Worm (Caenorhabditis elegans) whole organism, young adult: Measurements from ENCODE around the gene K09H11.15.

Experiments used
- B0019.2 ChIP-seq: fragments of 200-800 bp; sonication (Bioruptor generic); conservative IDR thresholded peaks from 2 replicates; pipeline ENCODE4 v1.3.6; 2022; ENCODE audit warnings: missing genetic modification reagents, missing genetic modification characterization, missing compliant biosample characterization
- C06A6.2 ChIP-seq: fragments of 200-800 bp; sonication (Bioruptor generic); conservative IDR thresholded peaks from 2 replicates; pipeline ENCODE4 v1.3.6; 2022; ENCODE audit warnings: missing genetic modification characterization, missing compliant biosample characterization
- C17E4.6 ChIP-seq: fragments of 200-800 bp; sonication (Bioruptor generic); IDR thresholded peaks from 2 replicates; pipeline ENCODE4 v1.3.6; 2022; ENCODE audit warnings: missing genetic modification reagents, missing genetic modification characterization, missing compliant biosample characterization
- D2030.7 ChIP-seq: fragments of 200-800 bp; sonication (Bioruptor generic); IDR thresholded peaks from 2 replicates; pipeline ENCODE4 v1.3.6; 2022; ENCODE audit warnings: missing genetic modification reagents, missing genetic modification characterization, missing compliant biosample characterization
- F23B12.7 ChIP-seq: sonication (generic microtip); optimal IDR thresholded peaks from 2 replicates; lab custom pipeline; 2017; ENCODE audit warnings: missing genetic modification characterization, mild to moderate bottlenecking, missing compliant biosample characterization, antibody characterized with exemption, moderate library complexity; ENCODE audit not compliant: insufficient read depth
- F33H1.4 ChIP-seq: fragments of 200-800 bp; sonication (Bioruptor generic); IDR thresholded peaks from 2 replicates; pipeline ENCODE4 v1.3.6; 2022; ENCODE audit warnings: missing genetic modification reagents, missing genetic modification characterization, missing compliant biosample characterization
- K11D2.4 ChIP-seq: fragments of 200-800 bp; sonication (Bioruptor generic); IDR thresholded peaks from 2 replicates; pipeline ENCODE4 v1.3.6; 2022; ENCODE audit warnings: missing genetic modification reagents, missing genetic modification characterization, missing compliant biosample characterization
- T07F8.4 ChIP-seq: sonication (generic microtip); optimal IDR thresholded peaks from 2 replicates; lab custom pipeline; 2016; ENCODE audit warnings: mild to moderate bottlenecking, missing genetic modification characterization, moderate library complexity, missing compliant biosample characterization
- Y53G8AR.9 ChIP-seq: fragments of 200-800 bp; sonication (Bioruptor generic); conservative IDR thresholded peaks from 2 replicates; pipeline ENCODE4 v1.3.6; 2022; ENCODE audit warnings: missing genetic modification reagents, missing genetic modification characterization, missing compliant biosample characterization
- Y67H2A.10 ChIP-seq: fragments of 200-800 bp; sonication (Bioruptor generic); conservative IDR thresholded peaks from 2 replicates; pipeline ENCODE4 v1.3.6; 2022; ENCODE audit warnings: missing genetic modification reagents, missing genetic modification characterization, missing compliant biosample characterization
- ZK185.1 ChIP-seq: sonication (generic microtip); optimal IDR thresholded peaks from 2 replicates; lab custom pipeline; 2016; ENCODE audit warnings: mild to moderate bottlenecking, missing genetic modification characterization, missing compliant biosample characterization; ENCODE audit not compliant: poor library complexity, severe bottlenecking
- aptf-2 ChIP-seq: fragments of 200-800 bp; sonication (Bioruptor generic); conservative IDR thresholded peaks from 2 replicates; pipeline ENCODE4 v1.3.6; 2022; ENCODE audit warnings: missing genetic modification reagents, missing genetic modification characterization, missing compliant biosample characterization
- athp-1 ChIP-seq: sonication (generic microtip); optimal IDR thresholded peaks from 2 replicates; lab custom pipeline; 2017; ENCODE audit warnings: mild to moderate bottlenecking, missing genetic modification characterization, missing compliant biosample characterization
- attf-6 ChIP-seq: fragments of 200-800 bp; sonication (Bioruptor generic); IDR thresholded peaks from 2 replicates; pipeline ENCODE4 v1.3.6; 2022; ENCODE audit warnings: missing genetic modification reagents, missing genetic modification characterization, missing compliant biosample characterization
- cebp-1 ChIP-seq, 2 experiments: fragments of 200-800 bp in 1 of 2; sonication (Bioruptor generic) in 1 of 2; sonication (generic microtip) in 1 of 2; IDR thresholded peaks in 1 of 2; optimal IDR thresholded peaks in 1 of 2; 2 replicates each; pipeline versions ENCODE4 v1.3.6 to Lab custom; 2017 to 2022; ENCODE audit warnings: missing compliant biosample characterization in 2 of 2, missing genetic modification characterization in 2 of 2, mild to moderate bottlenecking in 1 of 2, missing genetic modification reagents in 1 of 2, moderate library complexity in 1 of 2
- cebp-2 ChIP-seq: fragments of 200-800 bp; sonication (Bioruptor generic); IDR thresholded peaks from 2 replicates; pipeline ENCODE4 v1.3.6; 2022; ENCODE audit warnings: missing genetic modification characterization, missing compliant biosample characterization
- ceh-100 ChIP-seq: fragments of 200-800 bp; sonication (Bioruptor generic); IDR thresholded peaks from 2 replicates; pipeline ENCODE4 v1.3.6; 2022; ENCODE audit warnings: missing genetic modification reagents, missing genetic modification characterization, missing compliant biosample characterization
- ceh-79 ChIP-seq: sonication (generic microtip); optimal IDR thresholded peaks from 2 replicates; lab custom pipeline; 2017; ENCODE audit warnings: mild to moderate bottlenecking, missing genetic modification characterization, missing compliant biosample characterization
- ceh-91 ChIP-seq: fragments of 200-800 bp; sonication (Bioruptor generic); IDR thresholded peaks from 2 replicates; pipeline ENCODE4 v1.3.6; 2022; ENCODE audit warnings: missing genetic modification reagents, missing genetic modification characterization, missing compliant biosample characterization
- dox-1 ChIP-seq: fragments of 200-800 bp; sonication (Bioruptor generic); IDR thresholded peaks from 2 replicates; pipeline ENCODE4 v1.3.6; 2022; ENCODE audit warnings: missing genetic modification reagents, missing genetic modification characterization, missing compliant biosample characterization
- dpl-1 ChIP-seq: fragments of 150-350 bp; optimal IDR thresholded peaks from 2 replicates; lab custom pipeline; 2014; ENCODE audit warnings: missing biosample characterization, missing genetic modification reagents, missing genetic modification characterization
- egrh-3 ChIP-seq: fragments of 200-800 bp; sonication (Bioruptor generic); IDR thresholded peaks from 2 replicates; pipeline ENCODE4 v1.3.6; 2022; ENCODE audit warnings: missing genetic modification reagents, missing genetic modification characterization, missing compliant biosample characterization
- him-1 ChIP-seq: sonication (generic microtip); optimal IDR thresholded peaks from 2 replicates; lab custom pipeline; 2016; ENCODE audit warnings: missing genotype, missing genetic modification reagents, missing genetic modification characterization, missing compliant biosample characterization
- hmg-1.2 ChIP-seq: fragments of 200-800 bp; sonication (Bioruptor generic); IDR thresholded peaks from 2 replicates; pipeline ENCODE4 v1.3.6; 2022; ENCODE audit warnings: missing genetic modification reagents, missing genetic modification characterization, missing compliant biosample characterization
- hmg-20 ChIP-seq: fragments of 200-800 bp; sonication (Bioruptor generic); IDR thresholded peaks from 2 replicates; pipeline ENCODE4 v1.3.6; 2022; ENCODE audit warnings: missing genetic modification reagents, missing genetic modification characterization, missing compliant biosample characterization
- lin-35 ChIP-seq, 3 experiments: fragments of 150-350 bp in 2 of 3; sonication (generic microtip) in 1 of 3; optimal IDR thresholded peaks; 2 replicates each; lab custom pipeline; 2014 to 2018; ENCODE audit warnings: missing biosample characterization in 3 of 3, missing genetic modification characterization in 3 of 3, missing genetic modification reagents in 3 of 3
- lir-1 ChIP-seq: fragments of 200-800 bp; sonication (Bioruptor generic); conservative IDR thresholded peaks from 2 replicates; pipeline ENCODE4 v1.3.6; 2022; ENCODE audit warnings: missing genetic modification reagents, missing genetic modification characterization, missing compliant biosample characterization
- lsl-1 ChIP-seq: fragments of 200-800 bp; sonication (Bioruptor generic); optimal IDR thresholded peaks from 2 replicates; lab custom pipeline; 2018; ENCODE audit warnings: mild to moderate bottlenecking, missing genetic modification characterization, moderate library complexity, missing compliant biosample characterization
- lsy-27 ChIP-seq: sonication (generic microtip); optimal IDR thresholded peaks from 2 replicates; lab custom pipeline; 2017; ENCODE audit warnings: missing genetic modification characterization, mild to moderate bottlenecking, missing compliant biosample characterization, antibody characterized with exemption, missing genotype, borderline replicate concordance; ENCODE audit not compliant: insufficient read depth
- madf-10 ChIP-seq: sonication (generic microtip); optimal IDR thresholded peaks from 2 replicates; lab custom pipeline; 2016; ENCODE audit warnings: mild to moderate bottlenecking, missing genetic modification characterization, missing compliant biosample characterization
- mcd-1 ChIP-seq: fragments of 200-800 bp; sonication (Bioruptor generic); IDR thresholded peaks from 2 replicates; pipeline ENCODE4 v1.3.6; 2022; ENCODE audit warnings: missing genetic modification reagents, missing genetic modification characterization, missing compliant biosample characterization
- nfya-2 ChIP-seq: fragments of 200-800 bp; sonication (Bioruptor generic); IDR thresholded peaks from 2 replicates; pipeline ENCODE4 v1.3.6; 2022; ENCODE audit warnings: missing genetic modification reagents, missing genetic modification characterization, missing compliant biosample characterization
- rcor-1 ChIP-seq: fragments of 200-800 bp; sonication (Bioruptor generic); IDR thresholded peaks from 2 replicates; pipeline ENCODE4 v1.3.6; 2022; ENCODE audit warnings: missing genetic modification reagents, missing genetic modification characterization, missing compliant biosample characterization
- rec-8 ChIP-seq, 2 experiments: sonication (generic microtip); optimal IDR thresholded peaks; 2 replicates each; lab custom pipeline; 2016; ENCODE audit warnings: mild to moderate bottlenecking in 2 of 2, missing genetic modification characterization in 2 of 2, missing genetic modification reagents in 2 of 2, missing genotype in 2 of 2, missing biosample characterization in 1 of 2, missing compliant biosample characterization in 1 of 2, moderate library complexity in 1 of 2
- sdz-38 ChIP-seq: sonication (generic microtip); optimal IDR thresholded peaks from 2 replicates; lab custom pipeline; 2016; ENCODE audit warnings: missing genotype, missing genetic modification characterization, missing compliant biosample characterization
- snpc-1.1 ChIP-seq: sonication (generic microtip); optimal IDR thresholded peaks from 2 replicates; lab custom pipeline; 2017; ENCODE audit warnings: missing genetic modification characterization, mild to moderate bottlenecking, missing compliant biosample characterization, antibody characterized with exemption, moderate library complexity, missing genotype, missing genetic modification reagents; ENCODE audit not compliant: insufficient read depth
- snpc-1.3 ChIP-seq: sonication (generic microtip); optimal IDR thresholded peaks from 2 replicates; lab custom pipeline; 2017; ENCODE audit warnings: missing genetic modification characterization, mild to moderate bottlenecking, missing compliant biosample characterization, antibody characterized with exemption, moderate library complexity, missing genotype, missing genetic modification reagents; ENCODE audit not compliant: insufficient read depth
- snpc-3.4 ChIP-seq: sonication (generic microtip); optimal IDR thresholded peaks from 2 replicates; lab custom pipeline; 2017; ENCODE audit warnings: missing genetic modification characterization, mild to moderate bottlenecking, missing compliant biosample characterization, antibody characterized with exemption, moderate library complexity, missing genotype, missing genetic modification reagents
- snpc-4 ChIP-seq, 5 experiments: fragments of 150-350 bp in 1 of 5; sonication (generic microtip) in 4 of 5; optimal IDR thresholded peaks; 2 replicates each; lab custom pipeline; 2014 to 2018; ENCODE audit warnings: missing genetic modification characterization in 5 of 5, missing biosample characterization in 3 of 5, antibody characterized with exemption in 2 of 5, mild to moderate bottlenecking in 2 of 5, missing compliant biosample characterization in 2 of 5, missing genotype in 2 of 5, moderate library complexity in 2 of 5, missing genetic modification reagents in 1 of 5
- tbp1 ChIP-seq: fragments of 200-800 bp; sonication (Bioruptor generic); optimal IDR thresholded peaks from 2 replicates; lab custom pipeline; 2018; ENCODE audit warnings: mild to moderate bottlenecking, missing genetic modification characterization, missing compliant biosample characterization
- unc-130 ChIP-seq: sonication (generic microtip); optimal IDR thresholded peaks from 2 replicates; lab custom pipeline; 2016; ENCODE audit warnings: missing genetic modification reagents, missing genetic modification characterization, missing compliant biosample characterization
- xnd-1 ChIP-seq: sonication (generic microtip); optimal IDR thresholded peaks from 2 replicates; lab custom pipeline; 2016; ENCODE audit warnings: missing genotype, missing genetic modification reagents, missing genetic modification characterization, missing compliant biosample characterization
- ztf-28 ChIP-seq: fragments of 200-800 bp; sonication (Bioruptor generic); IDR thresholded peaks from 2 replicates; pipeline ENCODE4 v1.3.6; 2022; ENCODE audit warnings: missing genetic modification reagents, missing genetic modification characterization, missing compliant biosample characterization
- ztf-3 ChIP-seq: fragments of 200-800 bp; sonication (Bioruptor generic); optimal IDR thresholded peaks from 2 replicates; lab custom pipeline; 2018; ENCODE audit warnings: mild to moderate bottlenecking, missing genetic modification characterization, missing compliant biosample characterization

The K09H11.15 gene

ce11 chrV:5717237-5717935 lies 13.3 kb downstream of the K09H11.15 start, which contains the start of gene rga-3:
Gene rga-3, plus strand, starts transcription at chrV:5717885.
- TF ChIP-seq B0019.2 (peak; percentile 92), ceh-100 (GFP tag; lab: Robert Waterston, UW) (peak; percentile 55; the same call in 1 of the 2 replicates), egrh-3 (GFP tag; lab: Robert Waterston, UW) (0 out of 2 replicates have a peak, but pooled peaks have one; percentile 7), ztf-3 (GFP tag; lab: Kevin White, UChicago) (no peak), cebp-1 (GFP tag; IDR thresholded peaks at IDR 0.05; lab: Robert Waterston, UW) (no peak), cebp-1 (tag; optimal IDR thresholded peaks at IDR 0.05; lab: Kevin White, UChicago) (peak; percentile 8), C06A6.2 (GFP tag; lab: Robert Waterston, UW) (no peak), unc-130 (GFP tag; lab: Kevin White, UChicago) (peak; percentile 95), Y53G8AR.9 (GFP tag; lab: Robert Waterston, UW) (peak; percentile 66; the same call in 1 of the 2 replicates), C17E4.6 (GFP tag; lab: Robert Waterston, UW) (peak; percentile 79), aptf-2 (GFP tag; lab: Robert Waterston, UW) (no peak), dpl-1 (GFP tag; lab: Kevin White, UChicago) (peak; percentile 95), ZK185.1 (tag; lab: Kevin White, UChicago) (peak; percentile 27), lin-35 (GFP tag; optimal IDR thresholded peaks at IDR 0.05; lab: Kevin White, UChicago) (peak in 2 of 3 experiments; percentile 41 to 78), F23B12.7 (tag; lab: Kevin White, UChicago) (peak; percentile 49), Y67H2A.10 (GFP tag; lab: Robert Waterston, UW) (0 out of 2 replicates have a peak, but pooled peaks have one; percentile 23), K11D2.4 (GFP tag; lab: Robert Waterston, UW) (no peak), snpc-4 (GFP tag; optimal IDR thresholded peaks at IDR 0.05; lab: Kevin White, UChicago) (peak; percentile 62), snpc-4 (tag; optimal IDR thresholded peaks at IDR 0.05; lab: Kevin White, UChicago) (peak in 3 of 4 experiments; percentile 49 to 68 (median 64)), lsl-1 (GFP tag; lab: Kevin White, UChicago) (peak; percentile 100), snpc-3.4 (tag; lab: Kevin White, UChicago) (peak; percentile 95), cebp-2 (GFP tag; lab: Robert Waterston, UW) (no peak), tbp1 (GFP tag; lab: Kevin White, UChicago) (peak; percentile 72), snpc-1.3 (tag; lab: Kevin White, UChicago) (peak; percentile 93), madf-10 (tag; lab: Kevin White, UChicago) (no peak), nfya-2 (GFP tag; lab: Robert Waterston, UW) (no peak), him-1 (tag; lab: Kevin White, UChicago) (peak; percentile 91), athp-1 (tag; lab: Kevin White, UChicago) (peak; percentile 77), snpc-1.1 (tag; lab: Kevin White, UChicago) (peak; percentile 82), hmg-1.2 (GFP tag; lab: Robert Waterston, UW) (peak; percentile 60), ceh-91 (GFP tag; lab: Robert Waterston, UW) (peak; percentile 99), lir-1 (no peak; the same call in 1 of the 2 replicates), D2030.7 (GFP tag; lab: Robert Waterston, UW) (peak; percentile 98), dox-1 (GFP tag; lab: Robert Waterston, UW) (peak; percentile 91), lsy-27 (no peak), ceh-79 (tag; lab: Kevin White, UChicago) (no peak), rec-8 (tag; optimal IDR thresholded peaks at IDR 0.05; lab: Kevin White, UChicago) (no peak), xnd-1 (peak; percentile 97), F33H1.4 (GFP tag; lab: Robert Waterston, UW) (peak; percentile 97), ztf-28 (GFP tag; lab: Robert Waterston, UW) (peak; percentile 90), rcor-1 (peak; percentile 93), hmg-20 (GFP tag; lab: Robert Waterston, UW) (no peak), T07F8.4 (tag; lab: Kevin White, UChicago) (no peak), attf-6 (GFP tag; lab: Robert Waterston, UW) (peak; percentile 74; the same call in 1 of the 2 replicates), mcd-1 (peak; percentile 67), sdz-38 (tag; lab: Kevin White, UChicago) (no peak)
